Worm (Caenorhabditis elegans) whole organism, L1 larva: ENCODE results near the gene C15C7.4.

Experiments used
- C04F5.9 ChIP-seq: sonication (generic microtip); optimal IDR thresholded peaks from 2 replicates; lab custom pipeline; 2016; ENCODE audit warnings: missing genetic modification characterization, missing compliant biosample characterization
- F16B12.6 ChIP-seq: fragments of 150-350 bp; optimal IDR thresholded peaks from 2 replicates; lab custom pipeline; 2014; ENCODE audit warnings: missing biosample characterization, missing genetic modification characterization
- Y116A8C.19 ChIP-seq: sonication (generic microtip); optimal IDR thresholded peaks from 2 replicates; lab custom pipeline; 2016; ENCODE audit warnings: missing compliant biosample characterization, missing genetic modification characterization, borderline replicate concordance
- aha-1 ChIP-seq: fragments of 150-350 bp; optimal IDR thresholded peaks from 2 replicates; lab custom pipeline; 2014; ENCODE audit warnings: missing biosample characterization, missing genetic modification characterization
- alr-1 ChIP-seq: fragments of 200-800 bp; sonication (Bioruptor generic); optimal IDR thresholded peaks from 2 replicates; lab custom pipeline; 2018; ENCODE audit warnings: borderline replicate concordance, mild to moderate bottlenecking, missing genetic modification characterization, missing compliant biosample characterization
- blmp-1 ChIP-seq: fragments of 150-350 bp; optimal IDR thresholded peaks from 2 replicates; lab custom pipeline; 2014; ENCODE audit warnings: missing biosample characterization, missing genetic modification characterization
- ceh-63 ChIP-seq: fragments of 200-800 bp; sonication (Bioruptor generic); optimal IDR thresholded peaks from 2 replicates; lab custom pipeline; 2018; ENCODE audit warnings: mild to moderate bottlenecking, missing genetic modification characterization, missing compliant biosample characterization
- ceh-8 ChIP-seq: fragments of 200-800 bp; sonication (Bioruptor generic); optimal IDR thresholded peaks from 2 replicates; lab custom pipeline; 2018; ENCODE audit warnings: mild to moderate bottlenecking, missing genetic modification characterization, moderate library complexity, missing compliant biosample characterization
- ceh-88 ChIP-seq: fragments of 200-800 bp; sonication (Bioruptor generic); IDR thresholded peaks from 2 replicates; pipeline ENCODE4 v1.3.6; 2022; ENCODE audit warnings: missing genetic modification characterization, missing compliant biosample characterization
- ces-1 ChIP-seq: fragments of 150-350 bp; optimal IDR thresholded peaks from 2 replicates; lab custom pipeline; 2014; ENCODE audit warnings: missing biosample characterization, missing genetic modification reagents, missing genetic modification characterization
- efl-3 ChIP-seq: fragments of 200-800 bp; sonication (Bioruptor generic); optimal IDR thresholded peaks from 2 replicates; lab custom pipeline; 2018; ENCODE audit warnings: mild to moderate bottlenecking, missing genetic modification characterization, missing compliant biosample characterization
- egl-13 ChIP-seq: sonication (generic microtip); optimal IDR thresholded peaks from 2 replicates; lab custom pipeline; 2016; ENCODE audit warnings: missing genotype, missing genetic modification reagents, missing genetic modification characterization, missing compliant biosample characterization
- ets-5 ChIP-seq: fragments of 200-800 bp; sonication (Bioruptor generic); IDR thresholded peaks from 2 replicates; pipeline ENCODE4 v1.3.6; 2022; ENCODE audit warnings: missing genetic modification characterization, missing compliant biosample characterization
- fkh-8 ChIP-seq: sonication (generic microtip); optimal IDR thresholded peaks from 2 replicates; lab custom pipeline; 2016; ENCODE audit warnings: mild to moderate bottlenecking, missing genetic modification characterization, missing compliant biosample characterization
- fos-1 ChIP-seq: fragments of 150-350 bp; optimal IDR thresholded peaks from 2 replicates; lab custom pipeline; 2014; ENCODE audit warnings: missing biosample characterization, missing genetic modification characterization
- hlh-17 ChIP-seq: fragments of 200-800 bp; sonication (Bioruptor generic); optimal IDR thresholded peaks from 2 replicates; lab custom pipeline; 2018; ENCODE audit warnings: missing genetic modification characterization, mild to moderate bottlenecking, missing compliant biosample characterization, moderate library complexity, borderline replicate concordance
- hlh-4 ChIP-seq: sonication (generic microtip); optimal IDR thresholded peaks from 2 replicates; lab custom pipeline; 2016; ENCODE audit warnings: mild to moderate bottlenecking, missing genetic modification characterization, missing compliant biosample characterization
- isw-1 ChIP-seq: fragments of 200-800 bp; sonication (Bioruptor generic); IDR thresholded peaks from 2 replicates; pipeline ENCODE4 v1.3.6; 2022; ENCODE audit warnings: missing genetic modification characterization, missing compliant biosample characterization
- jun-1 ChIP-seq: fragments of 150-350 bp; optimal IDR thresholded peaks from 2 replicates; lab custom pipeline; 2014; ENCODE audit warnings: missing biosample characterization, missing genetic modification reagents, missing genetic modification characterization
- lin-14 ChIP-seq: fragments of 200-800 bp; sonication (Bioruptor generic); optimal IDR thresholded peaks from 2 replicates; lab custom pipeline; 2018; ENCODE audit warnings: mild to moderate bottlenecking, missing genetic modification characterization, moderate library complexity, missing compliant biosample characterization
- lin-35 ChIP-seq, 2 experiments: fragments of 150-350 bp; optimal IDR thresholded peaks; 2 replicates each; lab custom pipeline; 2014; ENCODE audit warnings: missing biosample characterization in 2 of 2, missing genetic modification characterization in 2 of 2, missing genetic modification reagents in 2 of 2
- lir-3 ChIP-seq: sonication (generic microtip); optimal IDR thresholded peaks from 2 replicates; lab custom pipeline; 2016; ENCODE audit warnings: mild to moderate bottlenecking, missing genetic modification characterization, moderate library complexity, missing compliant biosample characterization; ENCODE audit not compliant: poor library complexity
- mab-9 ChIP-seq: fragments of 200-800 bp; sonication (Bioruptor generic); IDR thresholded peaks from 2 replicates; pipeline ENCODE4 v1.3.6; 2022; ENCODE audit warnings: missing genetic modification reagents, missing genetic modification characterization, missing compliant biosample characterization
- mdl-1 ChIP-seq, 2 experiments: fragments of 150-350 bp; optimal IDR thresholded peaks; 2 replicates each; lab custom pipeline; 2014 to 2017; ENCODE audit warnings: missing biosample characterization in 2 of 2, missing genetic modification characterization in 2 of 2, inconsistent platforms in 1 of 2
- mef-2 ChIP-seq: fragments of 150-350 bp; optimal IDR thresholded peaks from 2 replicates; lab custom pipeline; 2014; ENCODE audit warnings: missing biosample characterization, missing genetic modification characterization
- nhr-11 ChIP-seq: fragments of 150-350 bp; optimal IDR thresholded peaks from 2 replicates; lab custom pipeline; 2014; ENCODE audit warnings: missing biosample characterization, missing genetic modification characterization
- nhr-12 ChIP-seq: sonication (generic microtip); optimal IDR thresholded peaks from 2 replicates; lab custom pipeline; 2017; ENCODE audit warnings: missing biosample characterization, missing genetic modification characterization
- nhr-28 ChIP-seq: fragments of 150-350 bp; optimal IDR thresholded peaks from 2 replicates; lab custom pipeline; 2014; ENCODE audit warnings: missing biosample characterization, missing genetic modification characterization
- nhr-47 ChIP-seq: sonication (generic microtip); optimal IDR thresholded peaks from 2 replicates; lab custom pipeline; 2016; ENCODE audit warnings: mild to moderate bottlenecking, missing genetic modification characterization, moderate library complexity, missing compliant biosample characterization
- nhr-84 ChIP-seq: sonication (generic microtip); optimal IDR thresholded peaks from 2 replicates; lab custom pipeline; 2017; ENCODE audit warnings: missing biosample characterization, missing genetic modification characterization
- nhr-85 ChIP-seq: sonication (generic microtip); peaks from one replicate; lab custom pipeline; 2016; ENCODE audit warnings: missing genetic modification characterization, inconsistent platforms, missing compliant biosample characterization
- nhr-90 ChIP-seq: sonication (generic microtip); optimal IDR thresholded peaks from 2 replicates; lab custom pipeline; 2016; ENCODE audit warnings: mild to moderate bottlenecking, missing genetic modification characterization, missing compliant biosample characterization; ENCODE audit not compliant: poor library complexity
- pax-3 ChIP-seq: fragments of 200-800 bp; sonication (Bioruptor generic); optimal IDR thresholded peaks from 2 replicates; lab custom pipeline; 2018; ENCODE audit warnings: mild to moderate bottlenecking, missing genetic modification characterization, moderate library complexity, missing compliant biosample characterization
- skn-1 ChIP-seq: fragments of 150-350 bp; optimal IDR thresholded peaks from 2 replicates; lab custom pipeline; 2014; ENCODE audit warnings: missing biosample characterization, missing genetic modification characterization
- sox-4 ChIP-seq: sonication (generic microtip); optimal IDR thresholded peaks from 2 replicates; lab custom pipeline; 2016; ENCODE audit warnings: missing genetic modification characterization, missing compliant biosample characterization
- sup-37 ChIP-seq: fragments of 200-800 bp; sonication (Bioruptor generic); optimal IDR thresholded peaks from 2 replicates; lab custom pipeline; 2018; ENCODE audit warnings: mild to moderate bottlenecking, missing genetic modification characterization, missing compliant biosample characterization
- tbx-2 ChIP-seq: sonication (generic microtip); optimal IDR thresholded peaks from 2 replicates; lab custom pipeline; 2016; ENCODE audit warnings: missing genetic modification characterization, missing compliant biosample characterization
- xbp-1 ChIP-seq: sonication (generic microtip); optimal IDR thresholded peaks from 2 replicates; lab custom pipeline; 2016; ENCODE audit warnings: missing genetic modification characterization, missing compliant biosample characterization
- zip-4 ChIP-seq: fragments of 200-800 bp; sonication (Bioruptor generic); optimal IDR thresholded peaks from 2 replicates; lab custom pipeline; 2018; ENCODE audit warnings: mild to moderate bottlenecking, missing genetic modification characterization, moderate library complexity, missing compliant biosample characterization

C15C7.4 gene

DNA sequence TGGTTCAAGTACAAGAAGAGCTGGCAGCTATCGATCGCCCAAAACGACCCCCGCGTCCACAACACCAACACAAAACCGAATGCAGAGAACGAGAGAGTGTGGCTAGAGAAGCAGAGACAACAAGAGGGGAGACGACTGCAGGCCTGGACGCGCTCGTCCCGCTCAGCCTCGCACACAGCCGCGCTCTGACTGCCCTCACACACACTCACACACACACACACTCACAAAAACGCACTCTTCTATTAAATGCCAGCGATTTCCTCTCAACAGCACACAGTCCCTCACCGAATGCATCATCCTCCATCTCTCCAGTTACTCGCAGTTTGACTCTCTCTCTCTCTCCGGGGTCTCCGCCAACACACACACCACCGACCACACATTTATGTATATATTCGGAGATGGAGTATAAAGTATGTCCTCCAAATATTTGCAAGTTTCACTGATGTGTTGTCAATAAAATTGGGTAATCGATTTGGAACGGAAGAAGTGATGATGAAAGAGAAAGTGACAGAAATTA lies 17.7 kb upstream of the C15C7.4 start (continued):
- TF ChIP-seq lir-3 (tag; lab: Kevin White, UChicago) (peak; percentile 89), nhr-11 (tag; lab: Kevin White, UChicago) (peak; percentile 12), fos-1 (peak; percentile 88), hlh-17 (GFP tag; lab: Kevin White, UChicago) (no peak), mef-2 (tag; lab: Kevin White, UChicago) (peak; percentile 83), skn-1 (tag; lab: Kevin White, UChicago) (peak; percentile 79), F16B12.6 (tag; lab: Kevin White, UChicago) (peak; percentile 6), nhr-84 (tag; lab: Kevin White, UChicago) (no peak), pax-3 (tag; lab: Kevin White, UChicago) (peak; percentile 75), alr-1 (tag; lab: Kevin White, UChicago) (no peak), sup-37 (GFP tag; lab: Kevin White, UChicago) (no peak), jun-1 (peak; percentile 96), ets-5 (GFP tag; lab: Robert Waterston, UW) (no peak), hlh-4 (no peak), sox-4 (tag; lab: Kevin White, UChicago) (peak; percentile 27), mdl-1 (tag; optimal IDR thresholded peaks at IDR 0.05; lab: Kevin White, UChicago) (peak in 1 of 2 experiments; percentile 91), efl-3 (GFP tag; lab: Kevin White, UChicago) (no peak), lin-35 (GFP tag; optimal IDR thresholded peaks at IDR 0.05; lab: Kevin White, UChicago) (peak; percentile 79 to 86), zip-4 (GFP tag; lab: Kevin White, UChicago) (peak; percentile 69), tbx-2 (peak; percentile 93), isw-1 (peak; percentile 77), mab-9 (GFP tag; lab: Robert Waterston, UW) (peak; percentile 58; the same call in 1 of the 2 replicates), nhr-28 (tag; lab: Kevin White, UChicago) (no peak), nhr-90 (tag; lab: Kevin White, UChicago) (peak; percentile 86), lin-14 (GFP tag; lab: Kevin White, UChicago) (peak; percentile 99), ceh-63 (GFP tag; lab: Kevin White, UChicago) (no peak), xbp-1 (tag; lab: Kevin White, UChicago) (peak; percentile 84), ceh-8 (GFP tag; lab: Kevin White, UChicago) (peak; percentile 76), ceh-88 (GFP tag; lab: Robert Waterston, UW) (peak; percentile 38; the same call in 1 of the 2 replicates), Y116A8C.19 (tag; lab: Kevin White, UChicago) (no peak), C04F5.9 (tag; lab: Kevin White, UChicago) (peak; percentile 4), nhr-85 (tag; lab: Kevin White, UChicago) (peak; percentile 95)

ce11 chrX:3135186-3135585 lies 10.2 kb upstream of the C15C7.4 start, which contains the start of gene K10B3.1:
Gene K10B3.1 (plus strand): TSS chrX:3135486.
- TF ChIP-seq blmp-1 (tag; lab: Kevin White, UChicago) (peak; percentile 32), nhr-85 (tag; lab: Kevin White, UChicago) (peak; percentile 14), nhr-12 (tag; lab: Kevin White, UChicago) (no peak)

ce11 chrX:3139516-3140301 lies 5.7 kb upstream of the C15C7.4 start:
- TF ChIP-seq ces-1, result no peak
- TF ChIP-seq efl-3 (GFP tag; lab: Kevin White, UChicago), result no peak
- TF ChIP-seq F16B12.6 (tag; lab: Kevin White, UChicago), result no peak
- peak; percentile 58 for TF ChIP-seq fkh-8 (tag; lab: Kevin White, UChicago)
- TF ChIP-seq egl-13 (tag; lab: Kevin White, UChicago), result peak; percentile 72
- TF ChIP-seq aha-1 (tag; lab: Kevin White, UChicago), result no peak
- TF ChIP-seq hlh-4, result no peak
- TF ChIP-seq nhr-47, result peak; percentile 48
- TF ChIP-seq, all 84 proteins: peak for 3
